Worm (Caenorhabditis elegans): ENCODE measurements around the gene dnc-4.

The dnc-4 gene

DNA sequence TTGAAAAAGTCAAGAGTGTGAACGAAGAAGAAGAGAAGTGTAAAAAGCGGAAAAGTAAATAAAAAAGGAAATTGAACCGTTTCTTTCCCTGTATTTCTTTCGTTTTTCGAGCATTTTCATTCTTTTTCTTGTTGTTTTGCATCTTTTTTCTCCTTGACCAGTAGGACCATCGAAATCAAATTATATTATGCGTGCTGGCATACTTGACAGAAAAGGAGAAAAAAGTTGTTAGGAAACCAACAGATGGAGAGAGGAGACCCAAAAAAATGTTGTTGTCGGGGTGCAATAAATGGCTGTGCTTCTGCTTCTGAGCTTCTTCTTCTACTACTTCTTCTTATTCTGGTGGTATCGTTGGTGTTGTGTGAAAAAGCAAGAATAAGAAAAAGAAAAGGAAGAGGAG, 34.3 kb upstream of the dnc-4 start:
- TF ChIP-seq tbx-37 (GFP tag; conservative IDR thresholded peaks at IDR 0.05) = no peak
- no peak for TF ChIP-seq hmg-4 (GFP tag; optimal IDR thresholded peaks at IDR 0.05)
- no peak for TF ChIP-seq flt-1 (GFP tag; IDR thresholded peaks at IDR 0.05)
- no peak for TF ChIP-seq ama-1 (optimal IDR thresholded peaks at IDR 0.05)
- TF ChIP-seq aly-1 (tag; optimal IDR thresholded peaks at IDR 0.05) = no peak
- TF ChIP-seq ceh-13 (GFP tag; optimal IDR thresholded peaks at IDR 0.05) = no peak
- TF ChIP-seq B0310.2 (tag; optimal IDR thresholded peaks at IDR 0.05) = no peak
- TF ChIP-seq pes-1 (GFP tag; IDR thresholded peaks at IDR 0.05) = no peak
- TF ChIP-seq sea-1 (GFP tag; conservative IDR thresholded peaks at IDR 0.05) = no peak
- TF ChIP-seq scrt-1 (GFP tag; IDR thresholded peaks at IDR 0.05) = no peak
- no peak for TF ChIP-seq hnd-1 (tag; optimal IDR thresholded peaks at IDR 0.05)

- TF ChIP-seq scrt-1 (GFP tag; IDR thresholded peaks at IDR 0.05) (no peak), B0310.2 (tag; optimal IDR thresholded peaks at IDR 0.05) (no peak), tbx-37 (GFP tag; conservative IDR thresholded peaks at IDR 0.05) (no peak), aly-1 (tag; optimal IDR thresholded peaks at IDR 0.05) (no peak), ama-1 (optimal IDR thresholded peaks at IDR 0.05) (no peak), ets-7 (tag; optimal IDR thresholded peaks at IDR 0.05) (no peak), tbx-11 (GFP tag; IDR thresholded peaks at IDR 0.05) (no peak), ceh-36 (tag; optimal IDR thresholded peaks at IDR 0.05) (no peak), F13C5.2 (tag; optimal IDR thresholded peaks at IDR 0.05) (no peak), sea-1 (GFP tag; conservative IDR thresholded peaks at IDR 0.05) (no peak), hmbx-1 (tag; optimal IDR thresholded peaks at IDR 0.05) (no peak), ceh-13 (GFP tag; optimal IDR thresholded peaks at IDR 0.05) (no peak), pes-1 (GFP tag; IDR thresholded peaks at IDR 0.05) (no peak), tra-4 (tag; optimal IDR thresholded peaks at IDR 0.05) (no peak), hmg-4 (GFP tag; optimal IDR thresholded peaks at IDR 0.05) (no peak), hnd-1 (tag; optimal IDR thresholded peaks at IDR 0.05) (no peak), flt-1 (GFP tag; IDR thresholded peaks at IDR 0.05) (no peak)
These were observed 33.1 kb upstream of the dnc-4 start for ce11 chrIV:8052694-8053093.

DNA sequence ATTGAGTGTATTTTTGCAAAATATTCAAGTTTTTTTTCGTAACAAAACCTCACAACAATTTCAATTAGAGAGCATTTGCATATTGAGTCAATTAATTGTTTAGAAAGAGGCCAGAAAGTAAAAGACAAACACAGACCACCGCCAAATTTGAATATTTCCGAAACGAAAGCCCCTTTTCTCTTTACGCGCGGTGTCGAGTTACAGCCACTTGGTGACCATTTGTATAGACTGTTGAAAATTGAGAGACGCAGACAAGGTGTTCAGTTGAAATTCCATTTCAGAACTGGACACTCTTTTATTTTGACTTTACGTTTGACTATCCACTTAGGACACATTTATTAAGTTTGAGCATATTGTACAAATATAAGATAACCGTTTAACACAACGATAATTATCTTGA, 28.5 kb upstream of the dnc-4 start:
- TF ChIP-seq ets-7 (tag; optimal IDR thresholded peaks at IDR 0.05) = no peak

DNA sequence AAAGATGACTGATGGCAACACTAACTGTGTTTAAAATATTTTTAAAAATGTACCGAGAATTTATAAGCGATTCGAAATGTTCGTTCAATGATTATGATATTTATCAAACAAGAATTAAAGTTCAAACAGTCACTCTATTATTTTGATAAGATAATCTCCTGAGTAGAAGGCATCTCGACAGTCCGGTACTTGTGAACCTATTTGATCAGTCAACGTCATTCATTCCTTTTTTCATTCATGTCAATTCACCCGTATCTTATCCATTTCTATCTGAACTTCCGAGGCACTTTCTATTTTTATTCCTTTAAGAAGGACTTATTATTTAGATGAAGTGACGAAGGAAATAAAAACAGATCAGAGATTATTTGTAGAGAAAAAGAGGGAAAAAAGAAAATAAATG, 25.0 kb upstream of the dnc-4 start, which contains the start of gene nhr-258:
nhr-258 (plus strand) TSS at position 365 of the 400 bp plus-strand sequence.
- TF ChIP-seq hnd-1 (tag; optimal IDR thresholded peaks at IDR 0.05) = no peak
- TF ChIP-seq flt-1 (GFP tag; IDR thresholded peaks at IDR 0.05) = no peak
- TF ChIP-seq pes-1 (GFP tag; IDR thresholded peaks at IDR 0.05) = no peak

ce11 chrIV:8043722-8044121, 24.1 kb upstream of the dnc-4 start:
- TF ChIP-seq ets-7 (tag; optimal IDR thresholded peaks at IDR 0.05) = no peak
- TF ChIP-seq ama-1 (optimal IDR thresholded peaks at IDR 0.05) = no peak
- no peak for TF ChIP-seq B0310.2 (tag; optimal IDR thresholded peaks at IDR 0.05)
- TF ChIP-seq F13C5.2 (tag; optimal IDR thresholded peaks at IDR 0.05) = no peak
- TF ChIP-seq hmbx-1 (tag; optimal IDR thresholded peaks at IDR 0.05) = no peak
- TF ChIP-seq tbx-37 (GFP tag; conservative IDR thresholded peaks at IDR 0.05) = no peak
- no peak for TF ChIP-seq hmg-4 (GFP tag; optimal IDR thresholded peaks at IDR 0.05)
- TF ChIP-seq pes-1 (GFP tag; IDR thresholded peaks at IDR 0.05) = no peak
- no peak for TF ChIP-seq tra-4 (tag; optimal IDR thresholded peaks at IDR 0.05)
- no peak for TF ChIP-seq aly-1 (tag; optimal IDR thresholded peaks at IDR 0.05)
- no peak for TF ChIP-seq sea-1 (GFP tag; conservative IDR thresholded peaks at IDR 0.05)
- TF ChIP-seq scrt-1 (GFP tag; IDR thresholded peaks at IDR 0.05) = no peak
- TF ChIP-seq flt-1 (GFP tag; IDR thresholded peaks at IDR 0.05) = no peak
- no peak for TF ChIP-seq ceh-36 (tag; optimal IDR thresholded peaks at IDR 0.05)
- TF ChIP-seq ceh-13 (GFP tag; optimal IDR thresholded peaks at IDR 0.05) = no peak
- no peak for TF ChIP-seq hnd-1 (tag; optimal IDR thresholded peaks at IDR 0.05)
- no peak for TF ChIP-seq tbx-11 (GFP tag; IDR thresholded peaks at IDR 0.05)

DNA sequence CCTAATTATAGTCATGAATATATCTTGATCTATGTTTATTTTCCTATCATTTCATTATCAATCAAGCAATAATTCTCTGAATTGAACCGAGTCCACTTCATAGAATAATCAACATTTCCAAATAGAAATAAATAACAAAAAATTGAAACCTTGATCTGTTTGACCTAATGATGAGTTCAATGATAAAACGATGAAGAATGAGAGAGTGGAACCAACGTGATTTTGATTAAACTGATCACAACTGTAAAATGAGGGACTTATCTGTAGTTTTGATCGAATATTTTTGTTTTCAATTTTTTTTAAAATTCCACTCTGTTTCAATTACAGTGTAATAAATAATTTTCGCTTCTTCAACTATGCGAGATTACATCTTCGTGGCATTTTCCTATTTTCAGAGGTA, 23.3 kb upstream of the dnc-4 start:
- TF ChIP-seq flt-1 (GFP tag; IDR thresholded peaks at IDR 0.05) (no peak), sea-1 (GFP tag; conservative IDR thresholded peaks at IDR 0.05) (no peak), B0310.2 (tag; optimal IDR thresholded peaks at IDR 0.05) (no peak), pes-1 (GFP tag; IDR thresholded peaks at IDR 0.05) (no peak), hmbx-1 (tag; optimal IDR thresholded peaks at IDR 0.05) (no peak), hnd-1 (tag; optimal IDR thresholded peaks at IDR 0.05) (no peak), scrt-1 (GFP tag; IDR thresholded peaks at IDR 0.05) (no peak), hmg-4 (GFP tag; optimal IDR thresholded peaks at IDR 0.05) (no peak), ets-7 (tag; optimal IDR thresholded peaks at IDR 0.05) (no peak), ceh-13 (GFP tag; optimal IDR thresholded peaks at IDR 0.05) (no peak), ceh-36 (tag; optimal IDR thresholded peaks at IDR 0.05) (no peak), F13C5.2 (tag; optimal IDR thresholded peaks at IDR 0.05) (no peak), aly-1 (tag; optimal IDR thresholded peaks at IDR 0.05) (no peak), tra-4 (tag; optimal IDR thresholded peaks at IDR 0.05) (no peak), tbx-11 (GFP tag; IDR thresholded peaks at IDR 0.05) (no peak), ama-1 (optimal IDR thresholded peaks at IDR 0.05) (no peak), tbx-37 (GFP tag; conservative IDR thresholded peaks at IDR 0.05) (no peak)

ce11 chrIV:8042005-8042404, 22.4 kb upstream of the dnc-4 start:
- no peak for TF ChIP-seq ceh-36 (tag; optimal IDR thresholded peaks at IDR 0.05)
- TF ChIP-seq F13C5.2 (tag; optimal IDR thresholded peaks at IDR 0.05) = no peak
- TF ChIP-seq tra-4 (tag; optimal IDR thresholded peaks at IDR 0.05) = no peak
- TF ChIP-seq ama-1 (optimal IDR thresholded peaks at IDR 0.05) = no peak
- no peak for TF ChIP-seq scrt-1 (GFP tag; IDR thresholded peaks at IDR 0.05)
- no peak for TF ChIP-seq hnd-1 (tag; optimal IDR thresholded peaks at IDR 0.05)
- TF ChIP-seq sea-1 (GFP tag; conservative IDR thresholded peaks at IDR 0.05) = no peak
- no peak for TF ChIP-seq hmbx-1 (tag; optimal IDR thresholded peaks at IDR 0.05)
- no peak for TF ChIP-seq aly-1 (tag; optimal IDR thresholded peaks at IDR 0.05)
- TF ChIP-seq pes-1 (GFP tag; IDR thresholded peaks at IDR 0.05) = no peak
- no peak for TF ChIP-seq B0310.2 (tag; optimal IDR thresholded peaks at IDR 0.05)
- no peak for TF ChIP-seq ets-7 (tag; optimal IDR thresholded peaks at IDR 0.05)

Data from whole organism, early embryonic.